Worm (Caenorhabditis elegans) whole organism, young adult: ENCODE results near the gene T05C12.1.
A peak's percentile ranks its signal among the peaks of the same experiment; 100 is the strongest.

Source experiments
- B0019.2 ChIP-seq: fragments of 200-800 bp; sonication (Bioruptor generic); conservative IDR thresholded peaks from 2 replicates; pipeline ENCODE4 v1.3.6; 2022; ENCODE audit warnings: missing genetic modification reagents, missing genetic modification characterization, missing compliant biosample characterization
- B0261.1 ChIP-seq: sonication (generic microtip); optimal IDR thresholded peaks from 2 replicates; lab custom pipeline; 2016; ENCODE audit warnings: mild to moderate bottlenecking, missing genetic modification characterization, moderate library complexity, missing compliant biosample characterization
- B0336.3 ChIP-seq: fragments of 200-800 bp; sonication (Bioruptor generic); IDR thresholded peaks from 2 replicates; pipeline ENCODE4 v1.3.6; 2022; ENCODE audit warnings: missing genetic modification characterization, missing compliant biosample characterization
- C17E4.6 ChIP-seq: fragments of 200-800 bp; sonication (Bioruptor generic); IDR thresholded peaks from 2 replicates; pipeline ENCODE4 v1.3.6; 2022; ENCODE audit warnings: missing genetic modification reagents, missing genetic modification characterization, missing compliant biosample characterization
- D2030.7 ChIP-seq: fragments of 200-800 bp; sonication (Bioruptor generic); IDR thresholded peaks from 2 replicates; pipeline ENCODE4 v1.3.6; 2022; ENCODE audit warnings: missing genetic modification reagents, missing genetic modification characterization, missing compliant biosample characterization
- F10E7.11 ChIP-seq: sonication (generic microtip); optimal IDR thresholded peaks from 2 replicates; lab custom pipeline; 2017; ENCODE audit warnings: mild to moderate bottlenecking, missing genetic modification characterization, moderate library complexity, missing compliant biosample characterization
- F22D6.2 ChIP-seq: sonication (generic microtip); optimal IDR thresholded peaks from 2 replicates; lab custom pipeline; 2016; ENCODE audit warnings: mild to moderate bottlenecking, missing genetic modification characterization, missing compliant biosample characterization
- F33H1.4 ChIP-seq: fragments of 200-800 bp; sonication (Bioruptor generic); IDR thresholded peaks from 2 replicates; pipeline ENCODE4 v1.3.6; 2022; ENCODE audit warnings: missing genetic modification reagents, missing genetic modification characterization, missing compliant biosample characterization
- K12H6.12 ChIP-seq: fragments of 200-800 bp; sonication (Bioruptor generic); optimal IDR thresholded peaks from 2 replicates; lab custom pipeline; 2018; ENCODE audit warnings: mild to moderate bottlenecking, missing genetic modification characterization, missing compliant biosample characterization
- T07F8.4 ChIP-seq: sonication (generic microtip); optimal IDR thresholded peaks from 2 replicates; lab custom pipeline; 2016; ENCODE audit warnings: mild to moderate bottlenecking, missing genetic modification characterization, moderate library complexity, missing compliant biosample characterization
- T26A5.8 ChIP-seq: sonication (generic microtip); optimal IDR thresholded peaks from 2 replicates; lab custom pipeline; 2016; ENCODE audit warnings: missing genetic modification characterization, missing compliant biosample characterization
- Y56A3A.18 ChIP-seq: fragments of 200-800 bp; sonication (Bioruptor generic); IDR thresholded peaks from 2 replicates; pipeline ENCODE4 v1.3.6; 2022; ENCODE audit warnings: missing genetic modification reagents, missing genetic modification characterization, missing compliant biosample characterization
- akir-1 ChIP-seq: fragments of 200-800 bp; sonication (Bioruptor generic); optimal IDR thresholded peaks from 2 replicates; lab custom pipeline; 2018; ENCODE audit warnings: mild to moderate bottlenecking, missing genetic modification characterization, moderate library complexity, missing compliant biosample characterization
- ama-1 ChIP-seq, 3 experiments: fragments of 150-350 bp in 1 of 3; sonication (generic microtip) in 2 of 3; optimal IDR thresholded peaks; 2 replicates each; lab custom pipeline; 2014 to 2018; ENCODE audit warnings: missing biosample characterization in 2 of 3, missing genetic modification characterization in 2 of 3, missing genetic modification reagents in 2 of 3
- aptf-3 ChIP-seq: fragments of 200-800 bp; sonication (Bioruptor generic); IDR thresholded peaks from 2 replicates; pipeline ENCODE4 v1.3.6; 2022; ENCODE audit warnings: missing genetic modification characterization, missing compliant biosample characterization
- athp-1 ChIP-seq: sonication (generic microtip); optimal IDR thresholded peaks from 2 replicates; lab custom pipeline; 2017; ENCODE audit warnings: mild to moderate bottlenecking, missing genetic modification characterization, missing compliant biosample characterization
- attf-3 ChIP-seq: fragments of 200-800 bp; sonication (Bioruptor generic); conservative IDR thresholded peaks from 2 replicates; pipeline ENCODE4 v1.3.6; 2022; ENCODE audit warnings: missing genetic modification reagents, missing genetic modification characterization, missing compliant biosample characterization
- attf-5 ChIP-seq: fragments of 200-800 bp; sonication (Bioruptor generic); optimal IDR thresholded peaks from 2 replicates; lab custom pipeline; 2018; ENCODE audit warnings: mild to moderate bottlenecking, missing genetic modification characterization, missing compliant biosample characterization
- bed-2 ChIP-seq: fragments of 200-800 bp; sonication (Bioruptor generic); IDR thresholded peaks from 2 replicates; pipeline ENCODE4 v1.3.6; 2022; ENCODE audit warnings: missing genetic modification reagents, missing genetic modification characterization, missing compliant biosample characterization
- ccch-3 ChIP-seq: fragments of 200-800 bp; sonication (Bioruptor generic); optimal IDR thresholded peaks from 2 replicates; lab custom pipeline; 2018; ENCODE audit warnings: mild to moderate bottlenecking, missing genetic modification characterization, missing compliant biosample characterization
- cebp-1 ChIP-seq, 2 experiments: fragments of 200-800 bp in 1 of 2; sonication (Bioruptor generic) in 1 of 2; sonication (generic microtip) in 1 of 2; IDR thresholded peaks in 1 of 2; optimal IDR thresholded peaks in 1 of 2; 2 replicates each; pipeline versions ENCODE4 v1.3.6 to Lab custom; 2017 to 2022; ENCODE audit warnings: missing compliant biosample characterization in 2 of 2, missing genetic modification characterization in 2 of 2, mild to moderate bottlenecking in 1 of 2, missing genetic modification reagents in 1 of 2, moderate library complexity in 1 of 2
- ceh-100 ChIP-seq: fragments of 200-800 bp; sonication (Bioruptor generic); IDR thresholded peaks from 2 replicates; pipeline ENCODE4 v1.3.6; 2022; ENCODE audit warnings: missing genetic modification reagents, missing genetic modification characterization, missing compliant biosample characterization
- ceh-27 ChIP-seq: fragments of 200-800 bp; sonication (Bioruptor generic); optimal IDR thresholded peaks from 2 replicates; lab custom pipeline; 2018; ENCODE audit warnings: mild to moderate bottlenecking, missing genetic modification characterization, moderate library complexity, missing compliant biosample characterization
- ceh-91 ChIP-seq: fragments of 200-800 bp; sonication (Bioruptor generic); IDR thresholded peaks from 2 replicates; pipeline ENCODE4 v1.3.6; 2022; ENCODE audit warnings: missing genetic modification reagents, missing genetic modification characterization, missing compliant biosample characterization
- dox-1 ChIP-seq: fragments of 200-800 bp; sonication (Bioruptor generic); IDR thresholded peaks from 2 replicates; pipeline ENCODE4 v1.3.6; 2022; ENCODE audit warnings: missing genetic modification reagents, missing genetic modification characterization, missing compliant biosample characterization
- gei-17 ChIP-seq: fragments of 200-800 bp; sonication (Bioruptor generic); optimal IDR thresholded peaks from 2 replicates; lab custom pipeline; 2018; ENCODE audit warnings: mild to moderate bottlenecking, missing genetic modification characterization, missing compliant biosample characterization
- hmg-1.2 ChIP-seq: fragments of 200-800 bp; sonication (Bioruptor generic); IDR thresholded peaks from 2 replicates; pipeline ENCODE4 v1.3.6; 2022; ENCODE audit warnings: missing genetic modification reagents, missing genetic modification characterization, missing compliant biosample characterization
- hmg-20 ChIP-seq: fragments of 200-800 bp; sonication (Bioruptor generic); IDR thresholded peaks from 2 replicates; pipeline ENCODE4 v1.3.6; 2022; ENCODE audit warnings: missing genetic modification reagents, missing genetic modification characterization, missing compliant biosample characterization
- lag-1 ChIP-seq: fragments of 200-800 bp; sonication (Bioruptor generic); IDR thresholded peaks from 2 replicates; pipeline ENCODE4 v1.3.6; 2022; ENCODE audit warnings: missing genetic modification reagents, missing genetic modification characterization, missing compliant biosample characterization
- let-607 ChIP-seq, 2 experiments: fragments of 200-800 bp in 1 of 2; sonication (Bioruptor generic) in 1 of 2; sonication (generic microtip) in 1 of 2; optimal IDR thresholded peaks; 2 replicates each; lab custom pipeline; 2016 to 2018; ENCODE audit warnings: mild to moderate bottlenecking in 2 of 2, missing compliant biosample characterization in 2 of 2, missing genetic modification characterization in 2 of 2, moderate library complexity in 2 of 2, missing genotype in 1 of 2
- lsl-1 ChIP-seq: fragments of 200-800 bp; sonication (Bioruptor generic); optimal IDR thresholded peaks from 2 replicates; lab custom pipeline; 2018; ENCODE audit warnings: mild to moderate bottlenecking, missing genetic modification characterization, moderate library complexity, missing compliant biosample characterization
- madf-6 ChIP-seq: fragments of 200-800 bp; sonication (Bioruptor generic); IDR thresholded peaks from 2 replicates; pipeline ENCODE4 v1.3.6; 2022; ENCODE audit warnings: missing genetic modification reagents, missing genetic modification characterization, missing compliant biosample characterization
- mel-28 ChIP-seq: sonication (generic microtip); optimal IDR thresholded peaks from 2 replicates; lab custom pipeline; 2016; ENCODE audit warnings: borderline replicate concordance, mild to moderate bottlenecking, missing genetic modification characterization, missing compliant biosample characterization
- mes-4 ChIP-seq: sonication (generic microtip); optimal IDR thresholded peaks from 2 replicates; lab custom pipeline; 2016; ENCODE audit warnings: missing genotype, missing genetic modification characterization, missing compliant biosample characterization
- mxl-1 ChIP-seq: sonication (generic microtip); optimal IDR thresholded peaks from 2 replicates; lab custom pipeline; 2016; ENCODE audit warnings: missing genetic modification characterization, missing compliant biosample characterization
- nhr-80 ChIP-seq: sonication (generic microtip); optimal IDR thresholded peaks from 2 replicates; lab custom pipeline; 2016; ENCODE audit warnings: missing genetic modification characterization, missing compliant biosample characterization
- nhr-90 ChIP-seq: sonication (generic microtip); optimal IDR thresholded peaks from 2 replicates; lab custom pipeline; 2016; ENCODE audit warnings: missing genotype, mild to moderate bottlenecking, missing genetic modification characterization, missing compliant biosample characterization
- rcor-1 ChIP-seq: fragments of 200-800 bp; sonication (Bioruptor generic); IDR thresholded peaks from 2 replicates; pipeline ENCODE4 v1.3.6; 2022; ENCODE audit warnings: missing genetic modification reagents, missing genetic modification characterization, missing compliant biosample characterization
- rec-8 ChIP-seq, 2 experiments: sonication (generic microtip); optimal IDR thresholded peaks; 2 replicates each; lab custom pipeline; 2016; ENCODE audit warnings: mild to moderate bottlenecking in 2 of 2, missing genetic modification characterization in 2 of 2, missing genetic modification reagents in 2 of 2, missing genotype in 2 of 2, missing biosample characterization in 1 of 2, missing compliant biosample characterization in 1 of 2, moderate library complexity in 1 of 2
- sdz-38 ChIP-seq: sonication (generic microtip); optimal IDR thresholded peaks from 2 replicates; lab custom pipeline; 2016; ENCODE audit warnings: missing genotype, missing genetic modification characterization, missing compliant biosample characterization
- sea-2 ChIP-seq: fragments of 200-800 bp; sonication (Bioruptor generic); IDR thresholded peaks from 2 replicates; pipeline ENCODE4 v1.3.6; 2022; ENCODE audit warnings: missing genetic modification characterization, missing compliant biosample characterization
- snpc-3.4 ChIP-seq: sonication (generic microtip); optimal IDR thresholded peaks from 2 replicates; lab custom pipeline; 2017; ENCODE audit warnings: missing genetic modification characterization, mild to moderate bottlenecking, missing compliant biosample characterization, antibody characterized with exemption, moderate library complexity, missing genotype, missing genetic modification reagents
- tlf-1 ChIP-seq: fragments of 200-800 bp; sonication (Bioruptor generic); optimal IDR thresholded peaks from 2 replicates; lab custom pipeline; 2018; ENCODE audit warnings: mild to moderate bottlenecking, missing genetic modification characterization, missing compliant biosample characterization
- ztf-18 ChIP-seq: sonication (generic microtip); optimal IDR thresholded peaks from 2 replicates; lab custom pipeline; 2016; ENCODE audit warnings: missing genotype, mild to moderate bottlenecking, missing genetic modification characterization, missing compliant biosample characterization
- ztf-28 ChIP-seq: fragments of 200-800 bp; sonication (Bioruptor generic); IDR thresholded peaks from 2 replicates; pipeline ENCODE4 v1.3.6; 2022; ENCODE audit warnings: missing genetic modification reagents, missing genetic modification characterization, missing compliant biosample characterization
- ztf-3 ChIP-seq: fragments of 200-800 bp; sonication (Bioruptor generic); optimal IDR thresholded peaks from 2 replicates; lab custom pipeline; 2018; ENCODE audit warnings: mild to moderate bottlenecking, missing genetic modification characterization, missing compliant biosample characterization

Gene T05C12.1

ce11 chrII:8173449-8173848 lies at the start of gene T05C12.1, which contains the start of gene decr-1.3:
TSS of gene T05C12.1 (plus strand) at chrII:8173680.
TSS of gene decr-1.3 (minus strand) at chrII:8173549.
- TF ChIP-seq snpc-3.4 (tag; lab: Kevin White, UChicago) (no peak), F22D6.2 (tag; lab: Kevin White, UChicago) (no peak), hmg-20 (GFP tag; lab: Robert Waterston, UW) (no peak), ccch-3 (GFP tag; lab: Kevin White, UChicago) (no peak), attf-3 (GFP tag; lab: Robert Waterston, UW) (no peak), ztf-18 (tag; lab: Kevin White, UChicago) (no peak), T07F8.4 (no peak), nhr-90 (tag; lab: Kevin White, UChicago) (no peak), B0261.1 (tag; lab: Kevin White, UChicago) (no peak), rec-8 (tag; optimal IDR thresholded peaks at IDR 0.05; lab: Kevin White, UChicago) (no peak), sdz-38 (tag; lab: Kevin White, UChicago) (no peak), cebp-1 (GFP tag; IDR thresholded peaks at IDR 0.05; lab: Robert Waterston, UW) (no peak), cebp-1 (tag; optimal IDR thresholded peaks at IDR 0.05; lab: Kevin White, UChicago) (no peak), attf-5 (GFP tag; lab: Kevin White, UChicago) (no peak), ama-1 (optimal IDR thresholded peaks at IDR 0.05; lab: Kevin White, UChicago) (no peak), ama-1 (GFP tag; optimal IDR thresholded peaks at IDR 0.05; lab: Kevin White, UChicago) (no peak), sea-2 (no peak), ztf-28 (GFP tag; lab: Robert Waterston, UW) (no peak), athp-1 (tag; lab: Kevin White, UChicago) (no peak), gei-17 (GFP tag; lab: Kevin White, UChicago) (no peak)

ce11 chrII:8124867-8125266 lies 48.6 kb upstream of the T05C12.1 start, which contains the start of gene ire-1:
TSS of gene ire-1 (minus strand) at chrII:8124910.
- peak; percentile 30 to 73 for TF ChIP-seq let-607 (tag; optimal IDR thresholded peaks at IDR 0.05; lab: Kevin White, UChicago)
- TF ChIP-seq nhr-80, result peak; percentile 61
- no peak for TF ChIP-seq mes-4 (tag; lab: Kevin White, UChicago)
- no peak for TF ChIP-seq mel-28 (tag; lab: Kevin White, UChicago)
- no peak for TF ChIP-seq aptf-3 (GFP tag; lab: Robert Waterston, UW)
- TF ChIP-seq Y56A3A.18, result no peak
- TF ChIP-seq ztf-3 (GFP tag; lab: Kevin White, UChicago), result no peak
- peak; percentile 59 for TF ChIP-seq dox-1
- TF ChIP-seq akir-1 (GFP tag; lab: Kevin White, UChicago), result no peak
- no peak for TF ChIP-seq B0336.3 (GFP tag; lab: Robert Waterston, UW)
- no peak for TF ChIP-seq F10E7.11 (tag; lab: Kevin White, UChicago)
- TF ChIP-seq mxl-1 (tag; lab: Kevin White, UChicago), result no peak
- TF ChIP-seq madf-6 (GFP tag; lab: Robert Waterston, UW), result peak; percentile 30; the same call in 1 of the 2 replicates
- TF ChIP-seq D2030.7 (GFP tag; lab: Robert Waterston, UW), result peak; percentile 12; the same call in 1 of the 2 replicates
- TF ChIP-seq ceh-91 (GFP tag; lab: Robert Waterston, UW), result no peak
- TF ChIP-seq ceh-100 (GFP tag; lab: Robert Waterston, UW), result peak; percentile 41; the same call in 1 of the 2 replicates
- TF ChIP-seq lsl-1 (GFP tag; lab: Kevin White, UChicago), result peak; percentile 89
- no peak for TF ChIP-seq ceh-27 (GFP tag; lab: Kevin White, UChicago)
- no peak for TF ChIP-seq athp-1 (tag; lab: Kevin White, UChicago)
- no peak for TF ChIP-seq T26A5.8
- TF ChIP-seq K12H6.12 (tag; lab: Kevin White, UChicago), result peak; percentile 33
- TF ChIP-seq hmg-1.2, result peak; percentile 25; the same call in 1 of the 2 replicates
- TF ChIP-seq snpc-3.4 (tag; lab: Kevin White, UChicago), result peak; percentile 55
- peak; percentile 31; the same call in 1 of the 2 replicates for TF ChIP-seq B0019.2 (GFP tag; lab: Robert Waterston, UW)
- no peak for TF ChIP-seq lag-1 (GFP tag; lab: Robert Waterston, UW)
- TF ChIP-seq attf-3 (GFP tag; lab: Robert Waterston, UW), result no peak
- peak; percentile 45; the same call in 1 of the 2 replicates for TF ChIP-seq F33H1.4 (GFP tag; lab: Robert Waterston, UW)
- no peak for TF ChIP-seq rcor-1
- no peak for TF ChIP-seq C17E4.6
- TF ChIP-seq tlf-1 (GFP tag; lab: Kevin White, UChicago), result no peak
- no peak for TF ChIP-seq bed-2 (GFP tag; lab: Robert Waterston, UW)
